Worm (Caenorhabditis elegans) whole organism, L4/young adult: ENCODE measurements around the gene C18B10.6.

Experiments used
- W03F9.2 ChIP-seq: fragments of 150-350 bp; optimal IDR thresholded peaks from 2 replicates; lab custom pipeline; 2014; ENCODE audit warnings: missing biosample characterization, missing genetic modification characterization
- him-1 ChIP-seq: sonication (generic microtip); optimal IDR thresholded peaks from 2 replicates; lab custom pipeline; 2016; ENCODE audit warnings: missing genotype, missing genetic modification reagents, missing genetic modification characterization, missing compliant biosample characterization

ce11 chrV:7472815-7473214, 8.0 kb downstream of the C18B10.6 start, which contains the start of gene str-28:
- no peak for TF ChIP-seq him-1 (tag; lab: Kevin White, UChicago)
- no peak for TF ChIP-seq W03F9.2 (tag; lab: Kevin White, UChicago)
